Fruit fly (Drosophila melanogaster) whole organism, prepupa: ENCODE data around the gene Bdbt.

ENCODE experiments used
- CG1621 ChIP-seq: fragments of 200-800 bp; sonication (Bioruptor generic); optimal IDR thresholded peaks from 3 replicates; lab custom pipeline; 2018; ENCODE audit warnings: missing biosample characterization, mild to moderate bottlenecking, missing genetic modification characterization
- CG16779 ChIP-seq: fragments of 200-800 bp; sonication (Bioruptor generic); optimal IDR thresholded peaks from 3 replicates; lab custom pipeline; 2017; ENCODE audit warnings: missing biosample characterization, mild to moderate bottlenecking, missing genetic modification characterization
- Met ChIP-seq: fragments of 200-800 bp; sonication (Bioruptor generic); optimal IDR thresholded peaks from 3 replicates; lab custom pipeline; 2016; ENCODE audit warnings: missing biosample characterization, missing genetic modification characterization
- OdsH ChIP-seq: fragments of 200-800 bp; sonication (Bioruptor generic); optimal IDR thresholded peaks from 3 replicates; lab custom pipeline; 2016; ENCODE audit warnings: missing biosample characterization, missing genetic modification characterization
- Sox102F ChIP-seq: fragments of 200-800 bp; sonication (Bioruptor generic); optimal IDR thresholded peaks from 2 replicates; lab custom pipeline; 2016; ENCODE audit warnings: missing biosample characterization, mild to moderate bottlenecking, missing genetic modification characterization
- eg ChIP-seq: fragments of 200-800 bp; sonication (Bioruptor generic); IDR thresholded peaks from 3 replicates; pipeline ENCODE4 v1.3.6; 2022; ENCODE audit warnings: missing biosample characterization, missing genetic modification characterization
- ss ChIP-seq, 2 experiments: fragments of 200-800 bp; sonication (Bioruptor generic); optimal IDR thresholded peaks; 2 replicates in 1 of 2; 3 replicates in 1 of 2; lab custom pipeline; 2017 to 2018; ENCODE audit warnings: mild to moderate bottlenecking in 2 of 2, missing biosample characterization in 2 of 2, missing genetic modification characterization in 2 of 2, moderate library complexity in 1 of 2

DNA sequence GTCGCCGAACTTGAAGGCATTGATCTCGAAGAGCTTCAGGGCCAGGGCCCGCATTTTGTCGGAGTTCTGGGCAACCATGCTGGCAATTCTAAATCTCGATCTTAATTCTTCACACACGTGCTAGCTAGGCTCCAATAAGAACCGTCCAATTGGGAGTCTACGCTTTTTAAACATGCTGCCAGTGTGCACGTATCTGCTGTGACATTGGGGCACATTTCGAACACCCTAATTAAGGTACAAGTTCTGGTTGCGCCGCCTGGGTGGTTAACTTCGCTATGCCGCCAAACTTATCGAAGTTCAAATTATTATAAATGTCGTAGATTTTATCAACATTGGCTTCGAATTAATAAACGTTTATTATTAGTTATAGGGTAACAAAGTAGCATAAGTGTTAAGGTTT lies 45.5 kb downstream of the Bdbt start, which contains the start of gene r-l:
- TF ChIP-seq OdsH (GFP tag; lab: Kevin White, UChicago) (no peak), Met (GFP tag; lab: Kevin White, UChicago) (no peak), CG16779 (tag; lab: Kevin White, UChicago) (no peak), Sox102F (GFP tag; lab: Kevin White, UChicago) (no peak), eg (no peak), CG1621 (no peak), ss (GFP tag; optimal IDR thresholded peaks at IDR 0.05; lab: Kevin White, UChicago) (no peak)
